Worm (Caenorhabditis elegans): ENCODE measurements around the gene F16F9.1.

The F16F9.1 gene

DNA sequence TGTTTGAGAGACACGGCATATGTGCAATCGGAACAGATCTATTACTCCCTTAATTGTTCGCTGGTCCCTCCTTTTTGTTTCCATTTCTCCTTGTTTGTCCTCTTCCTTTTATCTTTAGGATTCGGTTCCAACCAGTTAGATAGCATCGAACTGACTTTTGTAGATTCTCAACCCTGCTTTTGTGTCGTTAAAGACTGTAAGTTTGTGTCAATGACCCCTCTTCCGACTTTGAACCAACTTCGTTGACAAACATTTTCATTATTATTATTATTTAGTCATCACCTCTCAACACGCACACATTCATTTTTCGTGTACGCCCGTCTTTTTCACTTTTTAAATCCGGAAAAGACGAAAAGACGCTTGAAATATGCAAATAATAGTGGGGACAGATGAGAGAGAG, at the start of gene F16F9.1:
TSS of gene F16F9.1 (plus strand) at position 301 of the 400 bp plus-strand sequence.
- no peak for TF ChIP-seq ZK546.5 (tag; optimal IDR thresholded peaks at IDR 0.05)
- no peak for TF ChIP-seq C34F6.9 (tag; optimal IDR thresholded peaks at IDR 0.05)
- TF ChIP-seq mdl-1 (tag; optimal IDR thresholded peaks at IDR 0.05), result no peak
- no peak for TF ChIP-seq R02D3.7 (tag; optimal IDR thresholded peaks at IDR 0.05)
- no peak for TF ChIP-seq elt-1 (tag; optimal IDR thresholded peaks at IDR 0.05)
- TF ChIP-seq nhr-21 (tag; optimal IDR thresholded peaks at IDR 0.05), result no peak
- TF ChIP-seq unc-62 (GFP tag; optimal IDR thresholded peaks at IDR 0.05), result no peak
- no peak for TF ChIP-seq nhr-12 (tag; optimal IDR thresholded peaks at IDR 0.05)
- TF ChIP-seq unc-39 (tag; optimal IDR thresholded peaks at IDR 0.05), result no peak
- TF ChIP-seq ztf-1 (GFP tag; conservative IDR thresholded peaks at IDR 0.05), result no peak
- TF ChIP-seq skn-1 (tag; optimal IDR thresholded peaks at IDR 0.05), result no peak
- TF ChIP-seq egl-27 (tag; optimal IDR thresholded peaks at IDR 0.05), result no peak
- TF ChIP-seq dmd-4 (tag; optimal IDR thresholded peaks at IDR 0.05), result no peak

DNA sequence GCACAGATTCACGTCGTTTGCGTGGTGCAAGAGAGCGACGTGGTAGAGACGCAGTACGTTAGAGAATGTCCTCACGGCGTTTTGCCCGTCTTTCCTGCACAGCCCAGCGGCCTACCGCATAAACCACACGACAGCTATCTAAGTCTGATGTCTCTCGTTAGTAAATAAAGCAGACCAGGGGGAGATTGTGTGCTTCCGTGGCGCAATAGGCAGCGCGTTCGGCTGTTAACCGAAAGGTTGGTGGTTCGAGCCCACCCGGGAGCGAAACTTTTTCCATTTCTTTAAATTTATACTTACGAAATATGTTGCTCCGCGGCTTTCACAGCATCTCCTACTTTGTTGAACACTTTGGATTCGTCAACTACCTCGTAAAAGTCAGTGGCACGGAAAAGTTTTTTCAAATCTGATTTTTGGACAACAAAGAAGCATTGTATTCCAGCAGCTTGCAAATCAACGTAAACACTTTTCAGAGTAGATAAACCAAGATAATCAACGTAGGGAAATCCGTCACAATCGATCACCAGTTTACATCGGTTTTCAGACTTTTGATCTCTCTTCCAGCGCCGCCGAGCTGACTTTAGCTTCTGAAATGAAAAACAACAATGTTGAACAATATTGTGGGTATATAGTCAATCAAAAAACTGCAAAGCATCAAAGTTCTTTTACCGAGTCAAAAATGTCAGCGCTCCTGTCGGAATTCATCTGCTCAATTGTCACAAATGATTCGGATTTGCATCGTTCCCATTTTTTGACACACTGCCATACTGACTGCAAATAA, 41.7 kb upstream of the F16F9.1 start:
- TF ChIP-seq sma-3 (GFP tag; optimal IDR thresholded peaks at IDR 0.05) (peak; percentile 88), ztf-11 (tag; optimal IDR thresholded peaks at IDR 0.05) (peak; percentile 56), ceh-16 (tag; optimal IDR thresholded peaks at IDR 0.05) (peak; percentile 51), mbf-1 (tag; optimal IDR thresholded peaks at IDR 0.05) (no peak), mdl-1 (tag; optimal IDR thresholded peaks at IDR 0.05) (peak; percentile 64 to 83), egl-27 (tag; optimal IDR thresholded peaks at IDR 0.05) (peak; percentile 83), nhr-25 (tag; optimal IDR thresholded peaks at IDR 0.05) (peak; percentile 85), dmd-4 (tag; optimal IDR thresholded peaks at IDR 0.05) (no peak), nhr-129 (tag; optimal IDR thresholded peaks at IDR 0.05) (peak; percentile 95), ztf-4 (tag; optimal IDR thresholded peaks at IDR 0.05) (peak; percentile 61), blmp-1 (tag; optimal IDR thresholded peaks at IDR 0.05; ENCODE audit: insufficient read depth) (peak; percentile 67), lin-11 (tag; optimal IDR thresholded peaks at IDR 0.05) (peak; percentile 92), snpc-4 (tag; optimal IDR thresholded peaks at IDR 0.05) (peak; percentile 16), zag-1 (tag; optimal IDR thresholded peaks at IDR 0.05) (peak; percentile 37), nhr-10 (tag; optimal IDR thresholded peaks at IDR 0.05) (peak; percentile 26), sem-4 (tag; optimal IDR thresholded peaks at IDR 0.05) (peak; percentile 72), gmeb-1 (tag; optimal IDR thresholded peaks at IDR 0.05) (peak; percentile 81), nhr-12 (tag; optimal IDR thresholded peaks at IDR 0.05) (peak; percentile 32), mab-5 (tag; optimal IDR thresholded peaks at IDR 0.05) (peak; percentile 71), nhr-237 (tag; optimal IDR thresholded peaks at IDR 0.05) (no peak), Y55F3AM.14 (GFP tag; optimal IDR thresholded peaks at IDR 0.05) (peak; percentile 92), nhr-6 (tag; optimal IDR thresholded peaks at IDR 0.05) (peak; percentile 93), unc-55 (GFP tag; optimal IDR thresholded peaks at IDR 0.05) (peak; percentile 83), peb-1 (tag; optimal IDR thresholded peaks at IDR 0.05) (no peak), nhr-21 (tag; optimal IDR thresholded peaks at IDR 0.05) (peak; percentile 89), fos-1 (tag; optimal IDR thresholded peaks at IDR 0.05) (peak; percentile 76), ceh-82 (tag; optimal IDR thresholded peaks at IDR 0.05) (peak; percentile 10), crh-2 (tag; optimal IDR thresholded peaks at IDR 0.05) (peak; percentile 92), F13H6.1 (tag; optimal IDR thresholded peaks at IDR 0.05) (peak; percentile 96), elt-3 (tag; optimal IDR thresholded peaks at IDR 0.05) (no peak), lsy-2 (tag; optimal IDR thresholded peaks at IDR 0.05) (peak; percentile 74 to 78), unc-62 (GFP tag; optimal IDR thresholded peaks at IDR 0.05) (peak; percentile 16), sma-9 (GFP tag; optimal IDR thresholded peaks at IDR 0.05) (peak; percentile 93), sma-9 (tag; optimal IDR thresholded peaks at IDR 0.05) (no peak), lin-13 (GFP tag; optimal IDR thresholded peaks at IDR 0.05) (peak; percentile 88), nhr-11 (tag; optimal IDR thresholded peaks at IDR 0.05) (no peak), skn-1 (tag; optimal IDR thresholded peaks at IDR 0.05) (no peak), C34F6.9 (tag; optimal IDR thresholded peaks at IDR 0.05) (peak; percentile 87), ztf-1 (GFP tag; conservative IDR thresholded peaks at IDR 0.05) (no peak), lin-39 (tag; optimal IDR thresholded peaks at IDR 0.05) (no peak)

All from whole organism, L2 larva.